Worm (Caenorhabditis elegans) whole organism, L4 larva: ENCODE measurements around the gene sri-60.

Source experiments
- ZK546.5 ChIP-seq, 2 experiments: sonication (generic microtip); optimal IDR thresholded peaks; 2 replicates each; lab custom pipeline; 2017; ENCODE audit warnings: missing biosample characterization in 2 of 2, missing genetic modification characterization in 2 of 2
- ama-1 ChIP-seq: fragments of 150-350 bp; optimal IDR thresholded peaks from 2 replicates; lab custom pipeline; 2014; ENCODE audit warnings: inconsistent platforms, mixed read lengths
- lin-39 ChIP-seq: fragments of 150-350 bp; optimal IDR thresholded peaks from 2 replicates; lab custom pipeline; 2014; ENCODE audit warnings: missing biosample characterization, missing genetic modification reagents, missing genetic modification characterization
- nhr-42 ChIP-seq: fragments of 200-800 bp; sonication (Bioruptor generic); IDR thresholded peaks from 2 replicates; pipeline ENCODE4 v1.3.6; 2022; ENCODE audit warnings: missing genetic modification characterization, missing compliant biosample characterization
- skn-1 ChIP-seq: fragments of 150-350 bp; optimal IDR thresholded peaks from 2 replicates; lab custom pipeline; 2014; ENCODE audit warnings: missing biosample characterization, missing genetic modification characterization
- zag-1 ChIP-seq: fragments of 150-350 bp; optimal IDR thresholded peaks from 2 replicates; lab custom pipeline; 2014; ENCODE audit warnings: missing biosample characterization, missing genetic modification characterization

- TF ChIP-seq ama-1 (no peak), ZK546.5 (tag; optimal IDR thresholded peaks at IDR 0.05; lab: Kevin White, UChicago) (no peak), zag-1 (tag; lab: Kevin White, UChicago) (no peak), skn-1 (tag; lab: Kevin White, UChicago) (no peak), lin-39 (no peak), nhr-42 (GFP tag; lab: Robert Waterston, UW) (no peak)
Measured at ce11 chrII:2719212-2719611, 16.6 kb upstream of the sri-60 start.
